Fruit fly (Drosophila melanogaster): ENCODE measurements around the gene Eig71Ec.

The Eig71Ec gene

DNA sequence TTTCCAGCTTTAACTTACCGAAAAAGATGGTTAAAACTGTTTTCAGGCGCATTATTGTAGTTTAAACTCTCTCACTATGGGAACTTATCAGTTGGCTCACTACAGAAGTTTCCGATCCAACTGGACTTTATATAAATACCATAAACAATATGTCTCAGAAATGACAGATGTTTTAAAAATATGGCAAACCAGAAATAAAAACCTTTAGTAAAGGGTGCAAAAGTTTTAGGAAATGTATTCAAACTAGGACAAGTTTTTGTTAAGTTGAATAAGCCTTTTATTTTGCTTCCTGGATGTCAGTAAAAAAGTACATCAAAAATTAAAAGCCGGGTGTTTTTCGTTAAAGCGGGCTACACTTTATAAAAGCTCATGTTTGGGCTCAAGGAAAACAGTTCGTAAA lies 2.5 kb downstream of the Eig71Ec start, which contains the start of the genes Eig71Ea and Eig71Eb:
Gene Eig71Ea, minus strand, starts transcription at position 101 of the 400 bp plus-strand sequence.
Gene Eig71Eb, plus strand, starts transcription at position 376 of the 400 bp plus-strand sequence.
- TF ChIP-seq CTCF (optimal IDR thresholded peaks at IDR 0.05), result no peak
- TF ChIP-seq CG8478 (optimal IDR thresholded peaks at IDR 0.05), result no peak

DNA sequence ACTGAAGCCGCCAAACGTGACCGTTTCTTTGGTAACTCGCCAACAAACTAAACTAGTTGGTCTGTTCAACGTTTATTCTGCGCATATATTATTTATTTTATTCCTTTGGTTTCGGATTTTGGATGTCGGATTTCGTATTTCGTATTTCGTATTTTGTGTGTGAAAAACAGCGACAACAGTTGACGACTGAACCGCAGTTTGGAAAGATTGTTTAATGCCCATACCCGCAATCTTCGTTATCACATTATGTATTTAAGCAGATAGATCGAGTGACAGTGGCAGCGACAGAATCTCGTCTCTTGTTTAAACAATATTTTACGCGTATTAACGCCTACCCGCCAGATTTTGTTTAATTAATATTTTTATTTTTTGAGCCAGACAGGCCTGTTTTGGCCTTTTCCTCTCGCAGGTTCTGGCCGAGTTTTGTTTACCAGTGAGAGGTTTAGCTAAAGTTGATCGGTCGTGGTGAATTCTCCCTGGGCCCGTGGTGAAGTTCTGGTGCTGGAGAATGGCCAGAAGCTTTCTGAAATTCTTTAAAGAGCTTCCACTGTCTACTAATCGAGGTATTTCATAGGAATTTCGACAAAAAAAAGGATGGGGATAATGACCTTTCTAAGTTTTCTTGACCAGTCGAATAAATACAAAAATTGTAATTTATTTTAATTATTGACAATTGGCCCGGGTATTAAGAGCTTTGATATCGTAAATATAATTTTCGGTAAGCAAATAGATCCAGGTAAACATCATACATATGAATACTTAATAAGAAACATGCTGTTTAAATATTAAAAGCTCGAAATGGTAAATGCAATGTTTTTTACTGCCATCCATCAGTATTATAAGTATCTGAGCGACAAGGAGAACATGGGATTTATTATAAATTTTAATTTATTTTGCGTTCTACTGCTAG lies 4.1 kb downstream of the Eig71Ec start, which contains the start of the genes comm3 and CG43083:
Gene comm3, minus strand, starts transcription at position 51 of the 910 bp plus-strand sequence.
Gene CG43083, plus strand, starts transcription at position 860 of the 910 bp plus-strand sequence.
- TF ChIP-seq CTCF (optimal IDR thresholded peaks at IDR 0.05) (no peak), CG8478 (optimal IDR thresholded peaks at IDR 0.05) (no peak)

DNA sequence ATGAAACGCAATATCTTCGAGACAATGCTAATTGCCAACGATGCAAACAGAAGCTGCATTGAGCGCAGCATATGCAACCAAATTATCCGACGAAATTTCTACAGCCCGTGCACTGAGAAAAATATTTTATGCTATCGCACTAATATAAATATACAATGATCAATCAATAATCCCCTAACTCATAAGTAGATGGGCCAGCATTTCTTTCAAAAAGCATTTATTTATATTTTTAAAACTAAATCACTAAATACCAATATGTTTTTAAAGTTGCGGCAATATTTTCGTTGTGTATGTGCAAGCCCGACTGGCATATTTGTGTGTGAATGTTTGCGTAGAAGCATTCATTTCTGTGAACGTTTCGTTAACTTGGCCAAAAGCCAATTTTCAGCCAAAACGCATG lies 5.9 kb downstream of the Eig71Ec start:
- TF ChIP-seq CG8478 (optimal IDR thresholded peaks at IDR 0.05), result no peak
- TF ChIP-seq CTCF (optimal IDR thresholded peaks at IDR 0.05), result no peak

DNA sequence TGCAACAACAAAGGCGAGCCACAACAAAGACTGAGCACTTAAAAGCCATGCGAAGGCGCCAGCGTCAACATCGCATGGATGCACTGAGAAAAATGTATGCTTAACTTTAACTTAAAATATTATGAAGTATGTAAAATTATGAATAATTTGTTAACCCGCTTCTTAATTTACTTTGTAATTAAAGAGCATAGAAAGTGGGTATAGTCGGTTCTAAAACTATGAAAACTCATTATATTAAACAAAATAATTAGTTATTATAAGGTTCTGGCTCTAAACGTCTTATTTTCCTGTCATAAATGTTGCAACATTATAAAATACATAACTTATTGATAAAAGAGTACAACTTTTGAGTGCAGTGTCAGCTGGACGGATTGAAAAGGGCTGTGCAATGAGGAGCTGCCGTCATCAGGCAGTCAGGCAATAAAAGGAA lies 10.4 kb downstream of the Eig71Ec start:
- TF ChIP-seq CTCF (optimal IDR thresholded peaks at IDR 0.05) (no peak), CG8478 (optimal IDR thresholded peaks at IDR 0.05) (no peak)

DNA sequence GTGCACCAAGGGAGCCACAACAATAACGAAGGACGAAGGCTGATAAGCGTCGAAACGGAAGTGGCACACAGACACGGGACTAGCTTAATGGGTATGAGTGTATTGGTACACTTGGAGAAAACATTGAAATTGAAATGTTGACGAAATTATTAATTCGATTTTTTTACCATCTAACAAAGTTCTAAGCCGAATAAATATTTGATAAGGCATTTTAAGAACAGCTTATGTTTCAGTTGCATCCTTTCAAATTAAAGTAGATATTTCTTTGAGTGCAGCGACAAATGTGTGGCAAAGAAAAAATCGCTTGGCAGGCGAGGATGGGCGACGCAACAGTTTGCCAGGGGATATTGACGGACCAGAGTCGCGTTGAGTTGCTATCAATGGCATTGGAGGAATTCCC lies 12.1 kb downstream of the Eig71Ec start:
- TF ChIP-seq CG8478 (optimal IDR thresholded peaks at IDR 0.05) (no peak), CTCF (optimal IDR thresholded peaks at IDR 0.05) (no peak)

DNA sequence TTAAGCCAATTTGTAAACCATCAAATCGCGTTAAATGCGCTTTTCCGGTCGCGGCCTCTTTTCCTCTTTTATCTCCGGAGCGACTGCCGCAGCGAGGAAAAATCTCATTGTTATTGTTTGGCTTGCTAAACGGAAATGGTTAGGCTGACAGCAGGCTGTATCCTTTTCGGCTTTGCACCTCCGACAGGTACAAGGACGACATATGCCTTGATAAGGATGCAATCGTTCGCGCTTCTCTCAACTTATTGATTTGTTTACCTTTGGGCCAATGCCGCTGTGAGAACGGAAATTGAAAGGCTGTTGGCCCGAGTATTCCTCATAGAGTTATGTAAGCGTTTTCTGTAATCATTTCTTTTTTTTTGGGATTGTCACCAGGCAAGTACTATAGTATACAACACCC lies 13.5 kb downstream of the Eig71Ec start:
- no peak for TF ChIP-seq CTCF (optimal IDR thresholded peaks at IDR 0.05)
- no peak for TF ChIP-seq CG8478 (optimal IDR thresholded peaks at IDR 0.05)

DNA sequence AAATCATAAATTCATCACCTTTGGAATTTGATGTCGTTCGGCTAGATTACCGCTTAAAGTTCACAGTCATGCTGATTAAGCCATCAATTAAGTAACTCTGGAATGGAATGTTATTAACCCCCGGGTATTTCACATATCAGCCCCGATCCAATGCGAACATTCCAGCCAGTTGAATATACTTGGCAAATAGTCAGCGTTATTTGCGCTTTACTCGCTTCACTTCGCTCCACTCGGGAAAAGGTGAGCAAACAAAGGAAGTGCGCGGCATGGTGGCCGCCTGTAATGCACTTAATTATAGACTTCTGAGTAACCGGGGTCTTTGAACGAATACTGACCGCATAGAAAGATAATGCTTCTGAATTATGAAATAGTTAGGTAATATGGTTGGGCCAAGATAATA lies 14.4 kb downstream of the Eig71Ec start:
- no peak for TF ChIP-seq CG8478 (optimal IDR thresholded peaks at IDR 0.05)
- TF ChIP-seq CTCF (optimal IDR thresholded peaks at IDR 0.05), result no peak

DNA sequence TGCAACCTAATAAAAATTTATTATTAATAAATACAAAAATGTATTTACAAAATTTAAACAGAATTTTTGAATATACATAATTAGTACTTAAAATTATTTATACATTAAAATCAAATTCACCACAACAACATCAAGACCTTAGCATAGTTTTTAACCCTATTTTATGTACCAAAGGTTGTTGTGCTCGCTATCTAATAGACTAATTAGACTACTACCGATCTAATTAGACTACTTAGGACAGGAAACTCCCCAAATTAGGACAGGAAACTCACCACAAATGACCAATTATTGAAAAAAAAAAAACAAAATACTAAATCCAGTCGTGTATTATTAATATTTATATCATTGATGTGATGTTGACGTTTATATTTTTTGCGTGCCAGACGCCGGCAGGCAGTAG lies 15.1 kb downstream of the Eig71Ec start:
- TF ChIP-seq CG8478 (optimal IDR thresholded peaks at IDR 0.05) (no peak), CTCF (optimal IDR thresholded peaks at IDR 0.05) (peak in 1 of 2 experiments; percentile 22)

DNA sequence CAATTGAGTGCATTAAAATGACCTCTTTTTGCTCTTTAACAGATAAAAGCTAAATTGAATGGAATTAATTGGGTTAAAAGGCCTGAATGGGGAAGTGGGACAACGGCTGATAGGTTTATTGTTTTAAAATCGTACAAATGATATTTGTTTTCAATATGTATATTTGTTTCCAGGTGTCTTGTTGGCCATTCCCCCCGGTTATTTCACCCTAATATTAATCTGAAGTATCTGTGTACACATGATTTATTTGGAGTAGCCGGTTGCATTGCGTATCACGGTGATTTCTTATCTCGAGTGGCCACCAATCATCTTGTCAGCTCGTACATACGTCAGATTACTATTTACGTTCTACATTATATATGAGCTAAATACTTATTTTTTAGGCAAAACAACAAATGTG lies 15.7 kb downstream of the Eig71Ec start:
- no peak for TF ChIP-seq CTCF (optimal IDR thresholded peaks at IDR 0.05)
- no peak for TF ChIP-seq CG8478 (optimal IDR thresholded peaks at IDR 0.05)

DNA sequence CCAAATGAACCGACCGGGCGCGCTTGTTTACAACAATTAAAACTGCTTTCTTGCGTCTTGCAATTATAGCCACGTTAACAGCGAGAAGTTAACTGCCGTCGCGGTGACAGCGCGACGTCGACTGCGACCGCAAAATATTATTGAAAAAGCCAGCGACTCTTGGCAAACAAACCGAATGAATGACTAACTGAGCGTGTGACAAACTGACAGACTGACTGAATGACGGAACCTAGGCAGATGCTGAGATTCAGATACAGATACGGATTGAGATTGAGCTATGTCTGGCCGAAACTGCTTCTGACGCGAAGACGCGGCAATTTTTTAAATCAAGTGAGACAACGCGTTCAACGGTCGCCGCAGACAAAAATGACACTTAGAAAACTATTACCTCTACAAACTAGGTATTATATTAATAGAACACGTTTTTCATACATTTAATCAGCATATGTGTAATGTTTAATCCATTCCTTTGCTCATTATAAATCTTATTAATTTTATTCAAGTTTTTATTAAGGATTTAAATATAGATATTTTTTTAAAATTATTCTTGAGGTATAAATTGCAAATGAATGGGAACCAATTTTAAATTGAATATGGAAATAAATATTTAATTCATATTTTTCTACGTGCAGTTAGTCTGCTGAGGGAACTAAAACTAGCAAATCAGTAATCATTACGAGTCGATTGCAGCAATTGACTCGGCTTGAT lies 17.5 kb downstream of the Eig71Ec start:
- no peak for TF ChIP-seq CG8478 (optimal IDR thresholded peaks at IDR 0.05)
- TF ChIP-seq CTCF (optimal IDR thresholded peaks at IDR 0.05), result no peak

DNA sequence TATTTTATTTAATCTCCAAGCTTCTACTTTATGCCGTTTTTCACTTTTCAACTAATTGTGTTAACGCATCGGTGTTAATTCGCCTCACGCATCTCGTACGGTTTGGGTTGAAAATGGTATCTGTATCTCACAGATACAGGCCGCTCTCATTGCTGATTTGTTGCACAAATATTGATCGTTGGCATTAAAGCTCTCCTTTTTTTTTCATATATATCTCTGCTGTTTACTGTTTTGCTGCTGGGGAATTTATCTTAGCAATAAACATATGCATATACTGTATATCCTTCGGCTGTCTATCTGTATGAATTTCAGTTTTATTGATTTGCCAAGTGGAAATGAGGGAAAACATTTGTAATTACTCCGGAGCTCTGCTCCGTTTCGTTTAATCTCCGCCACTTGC lies 19.4 kb downstream of the Eig71Ec start:
- TF ChIP-seq CTCF (optimal IDR thresholded peaks at IDR 0.05), result no peak
- TF ChIP-seq CG8478 (optimal IDR thresholded peaks at IDR 0.05), result no peak

DNA sequence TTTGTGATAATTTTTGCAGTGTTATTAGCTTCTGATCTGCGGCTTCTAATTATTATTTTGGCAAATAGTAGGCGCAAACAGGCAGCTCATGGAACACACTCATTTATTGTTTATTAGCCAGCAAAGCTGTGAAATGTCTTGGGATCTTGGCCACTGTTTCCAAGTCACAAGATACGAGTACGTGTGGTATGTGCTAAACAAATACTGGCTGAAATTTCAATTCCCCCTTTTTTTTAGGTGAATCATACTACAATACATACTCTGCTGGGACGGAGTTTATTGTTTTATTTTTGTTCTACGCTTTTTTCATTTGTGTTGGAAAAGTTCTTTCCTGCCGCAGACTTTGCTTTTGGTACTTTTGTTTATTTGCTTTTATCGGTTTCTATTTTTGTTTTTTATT lies 21.0 kb downstream of the Eig71Ec start:
- no peak for TF ChIP-seq CTCF (optimal IDR thresholded peaks at IDR 0.05)
- no peak for TF ChIP-seq CG8478 (optimal IDR thresholded peaks at IDR 0.05)

DNA sequence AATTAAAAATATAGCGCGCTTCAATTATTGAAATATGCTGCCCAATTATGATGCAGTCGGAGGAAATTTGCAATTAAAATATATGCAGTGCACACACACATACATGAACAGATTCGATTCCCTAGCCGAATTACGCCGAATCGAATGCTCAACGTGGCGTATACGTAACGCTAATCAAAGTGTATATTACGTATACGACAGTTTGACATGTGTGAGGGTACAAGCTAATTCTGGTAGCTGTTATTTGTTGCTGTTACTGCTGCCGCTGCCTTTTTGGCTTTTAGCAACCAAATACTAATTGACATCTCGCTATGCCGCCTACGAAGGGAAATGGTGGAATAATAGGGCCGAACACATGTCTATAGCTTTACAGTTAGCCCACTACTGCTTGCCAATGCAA lies 24.8 kb downstream of the Eig71Ec start:
- TF ChIP-seq CG8478 (optimal IDR thresholded peaks at IDR 0.05), result no peak
- TF ChIP-seq CTCF (optimal IDR thresholded peaks at IDR 0.05), result no peak

DNA sequence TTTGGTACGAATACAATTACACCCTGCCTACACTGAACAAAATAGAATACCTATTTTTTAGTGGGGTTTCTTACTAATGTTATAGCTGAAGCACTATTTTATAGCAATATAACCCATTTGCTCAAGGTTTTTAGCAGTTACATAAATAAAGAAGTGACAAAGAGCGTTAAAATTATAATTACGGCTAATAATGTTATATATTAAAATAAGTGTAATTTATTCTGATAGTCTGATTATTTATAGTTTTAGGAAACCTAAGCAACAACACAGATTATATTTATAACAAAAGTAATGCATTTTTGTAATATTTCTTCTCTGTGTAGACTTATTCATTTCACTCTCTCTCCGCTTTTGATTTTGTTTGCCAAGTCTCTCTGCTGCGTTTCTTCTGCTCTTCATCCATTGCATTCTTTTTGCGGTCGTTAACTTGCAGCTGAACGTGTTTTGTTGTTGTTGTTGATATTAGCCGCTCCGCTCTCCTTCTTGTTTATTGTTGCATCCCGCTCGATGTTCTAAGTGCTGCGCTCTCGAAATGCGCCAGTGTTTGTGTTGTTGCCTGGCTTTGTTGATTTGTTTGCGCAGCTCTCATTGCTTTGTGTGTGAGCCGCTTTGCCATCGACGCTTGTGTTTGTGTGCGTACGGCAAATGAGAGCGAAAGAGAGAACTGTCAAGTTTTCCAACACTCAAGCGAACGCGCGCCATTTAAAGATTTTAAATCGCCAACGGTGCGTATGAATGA lies 26.2 kb downstream of the Eig71Ec start:
- no peak for TF ChIP-seq CG8478 (optimal IDR thresholded peaks at IDR 0.05)
- no peak for TF ChIP-seq CTCF (optimal IDR thresholded peaks at IDR 0.05)

Measured in S2 (cell line).